Fruit fly (Drosophila melanogaster) whole organism, adult: ENCODE results near the gene CG12118.
A peak's percentile ranks its signal among the peaks of the same experiment; 100 is the strongest.

ENCODE experiments used
- CG11617 ChIP-seq: fragments of 200-800 bp; sonication (Bioruptor generic); optimal IDR thresholded peaks from 2 replicates; lab custom pipeline; 2017; ENCODE audit warnings: mild to moderate bottlenecking, missing biosample characterization, missing genetic modification reagents, missing genetic modification characterization
- CG12768 ChIP-seq: fragments of 200-800 bp; sonication (Bioruptor generic); optimal IDR thresholded peaks from 2 replicates; lab custom pipeline; 2017; ENCODE audit warnings: missing biosample characterization, missing genetic modification characterization, mild to moderate bottlenecking, moderate library complexity, missing genetic modification reagents
- CG14711 ChIP-seq: fragments of 200-800 bp; sonication (Bioruptor generic); optimal IDR thresholded peaks from 2 replicates; lab custom pipeline; 2018; ENCODE audit warnings: missing biosample characterization, mild to moderate bottlenecking, missing genetic modification characterization, moderate library complexity
- CG1620 ChIP-seq: fragments of 200-800 bp; sonication (Bioruptor generic); optimal IDR thresholded peaks from 2 replicates; lab custom pipeline; 2016; ENCODE audit warnings: missing biosample characterization, missing genetic modification characterization
- CG33017 ChIP-seq: fragments of 200-800 bp; sonication (Bioruptor generic); optimal IDR thresholded peaks from 2 replicates; lab custom pipeline; 2018; ENCODE audit warnings: missing biosample characterization, mild to moderate bottlenecking, missing genetic modification characterization, moderate library complexity
- CG5204 ChIP-seq: fragments of 200-800 bp; sonication (Bioruptor generic); optimal IDR thresholded peaks from 2 replicates; lab custom pipeline; 2016; ENCODE audit warnings: missing biosample characterization, missing genetic modification characterization
- CG7045 ChIP-seq: fragments of 200-800 bp; sonication (Bioruptor generic); optimal IDR thresholded peaks from 2 replicates; lab custom pipeline; 2017; ENCODE audit warnings: missing biosample characterization, mild to moderate bottlenecking, missing genetic modification characterization
- CG7101 ChIP-seq: fragments of 200-800 bp; sonication (Bioruptor generic); optimal IDR thresholded peaks from 2 replicates; lab custom pipeline; 2018; ENCODE audit warnings: missing biosample characterization, mild to moderate bottlenecking, missing genetic modification characterization, moderate library complexity
- Clk ChIP-seq: fragments of 200-800 bp; sonication (Bioruptor generic); optimal IDR thresholded peaks from 2 replicates; lab custom pipeline; 2017; ENCODE audit warnings: missing biosample characterization, missing genetic modification characterization
- Crg-1 ChIP-seq: fragments of 200-800 bp; sonication (Bioruptor generic); optimal IDR thresholded peaks from 2 replicates; lab custom pipeline; 2016; ENCODE audit warnings: missing biosample characterization, missing genetic modification characterization
- Hr96 ChIP-seq: fragments of 200-800 bp; sonication (Bioruptor generic); optimal IDR thresholded peaks from 2 replicates; lab custom pipeline; 2016; ENCODE audit warnings: missing biosample characterization, missing genetic modification characterization
- Mnt ChIP-seq: fragments of 200-800 bp; sonication (Bioruptor generic); optimal IDR thresholded peaks from 2 replicates; lab custom pipeline; 2016; ENCODE audit warnings: missing biosample characterization, mild to moderate bottlenecking, missing genetic modification characterization
- bab1 ChIP-seq: fragments of 200-800 bp; sonication (Bioruptor generic); optimal IDR thresholded peaks from 3 replicates; lab custom pipeline; 2019; ENCODE audit warnings: missing biosample characterization, mild to moderate bottlenecking, missing genetic modification characterization, moderate library complexity
- cic ChIP-seq: fragments of 200-800 bp; sonication (Bioruptor generic); optimal IDR thresholded peaks from 2 replicates; lab custom pipeline; 2017; ENCODE audit warnings: missing biosample characterization, mild to moderate bottlenecking, missing genetic modification characterization, moderate library complexity
- cnc ChIP-seq, 2 experiments: fragments of >200 bp; optimal IDR thresholded peaks; 2 replicates each; lab custom pipeline; 2017
- kay ChIP-seq: fragments of 200-800 bp; sonication (Bioruptor generic); peaks from one replicate; lab custom pipeline; 2016; ENCODE audit warnings: missing biosample characterization, missing genetic modification characterization, borderline replicate concordance
- ovo ChIP-seq: fragments of 200-800 bp; sonication (Bioruptor generic); optimal IDR thresholded peaks from 2 replicates; lab custom pipeline; 2016; ENCODE audit warnings: missing biosample characterization, missing genetic modification characterization
- pad ChIP-seq: fragments of 200-800 bp; sonication (Bioruptor generic); optimal IDR thresholded peaks from 3 replicates; lab custom pipeline; 2017; ENCODE audit warnings: missing biosample characterization, missing genetic modification characterization, mild to moderate bottlenecking, moderate library complexity, missing genetic modification reagents
- tj ChIP-seq: fragments of 200-800 bp; sonication (Bioruptor generic); optimal IDR thresholded peaks from 3 replicates; lab custom pipeline; 2017; ENCODE audit warnings: missing biosample characterization, mild to moderate bottlenecking, missing genetic modification characterization, moderate library complexity
- toe ChIP-seq: fragments of 200-800 bp; sonication (Bioruptor generic); optimal IDR thresholded peaks from 2 replicates; lab custom pipeline; 2016; ENCODE audit warnings: missing biosample characterization, missing genetic modification characterization

Gene CG12118

dm6 chrX:9191357-9191756 lies 4.9 kb downstream of the CG12118 start, which contains the start of gene CG12057:
Gene CG12057, plus strand, starts transcription at chrX:9191657.
- TF ChIP-seq CG7101 (tag; lab: Kevin White, UChicago) (no peak), CG14711 (tag; lab: Kevin White, UChicago) (no peak), toe (no peak), tj (GFP tag; lab: Kevin White, UChicago) (no peak), pad (GFP tag; lab: Kevin White, UChicago) (no peak), Hr96 (no peak), cnc (optimal IDR thresholded peaks at IDR 0.05; lab: Kevin White, UChicago) (no peak), bab1 (no peak), CG11617 (GFP tag; lab: Kevin White, UChicago) (no peak), ovo (GFP tag; lab: Kevin White, UChicago) (no peak), CG12768 (GFP tag; lab: Kevin White, UChicago) (no peak), CG5204 (GFP tag; lab: Kevin White, UChicago) (no peak), CG7045 (GFP tag; lab: Kevin White, UChicago) (no peak), kay (GFP tag; lab: Kevin White, UChicago) (no peak), Mnt (GFP tag; lab: Kevin White, UChicago) (no peak), CG33017 (tag; lab: Kevin White, UChicago) (no peak), Clk (GFP tag; lab: Kevin White, UChicago) (no peak)

dm6 chrX:9190555-9191184 lies 5.5 kb downstream of the CG12118 start, which contains the start of gene CG12115:
Gene CG12115, minus strand, starts transcription at chrX:9190605.
- TF ChIP-seq tj (GFP tag; lab: Kevin White, UChicago), result no peak
- TF ChIP-seq Hr96, result no peak
- no peak for TF ChIP-seq Crg-1 (GFP tag; lab: Kevin White, UChicago)
- TF ChIP-seq Mnt (GFP tag; lab: Kevin White, UChicago), result no peak
- TF ChIP-seq CG7045 (GFP tag; lab: Kevin White, UChicago), result no peak
- TF ChIP-seq pad (GFP tag; lab: Kevin White, UChicago), result no peak
- no peak for TF ChIP-seq Clk (GFP tag; lab: Kevin White, UChicago)
- no peak for TF ChIP-seq CG1620 (GFP tag; lab: Kevin White, UChicago)
- no peak for TF ChIP-seq cic (GFP tag; lab: Kevin White, UChicago)

- TF ChIP-seq CG11617 (GFP tag; lab: Kevin White, UChicago) (no peak), CG12768 (GFP tag; lab: Kevin White, UChicago) (no peak), Hr96 (no peak), CG1620 (GFP tag; lab: Kevin White, UChicago) (no peak), cic (GFP tag; lab: Kevin White, UChicago) (no peak), Mnt (GFP tag; lab: Kevin White, UChicago) (no peak), CG14711 (tag; lab: Kevin White, UChicago) (no peak), kay (GFP tag; lab: Kevin White, UChicago) (no peak), Clk (GFP tag; lab: Kevin White, UChicago) (no peak), bab1 (no peak), tj (GFP tag; lab: Kevin White, UChicago) (no peak)
Measured at dm6 chrX:9187429-9187828, 8.8 kb downstream of the CG12118 start.

- no peak for TF ChIP-seq CG12768 (GFP tag; lab: Kevin White, UChicago)
- TF ChIP-seq tj (GFP tag; lab: Kevin White, UChicago), result no peak
- TF ChIP-seq bab1, result no peak
- TF ChIP-seq CG7045 (GFP tag; lab: Kevin White, UChicago), result no peak
- TF ChIP-seq Hr96, result no peak
- TF ChIP-seq CG5204 (GFP tag; lab: Kevin White, UChicago), result no peak
- no peak for TF ChIP-seq toe
- TF ChIP-seq CG11617 (GFP tag; lab: Kevin White, UChicago), result no peak
- no peak for TF ChIP-seq Clk (GFP tag; lab: Kevin White, UChicago)
- no peak for TF ChIP-seq CG7101 (tag; lab: Kevin White, UChicago)
Measured at dm6 chrX:9168273-9168672, 27.9 kb downstream of the CG12118 start.

dm6 chrX:9164510-9165506 lies 31.4 kb downstream of the CG12118 start:
- no peak for TF ChIP-seq CG11617 (GFP tag; lab: Kevin White, UChicago)
- no peak for TF ChIP-seq ovo (GFP tag; lab: Kevin White, UChicago)
- TF ChIP-seq Crg-1 (GFP tag; lab: Kevin White, UChicago), result no peak
- no peak for TF ChIP-seq tj (GFP tag; lab: Kevin White, UChicago)
- no peak for TF ChIP-seq CG5204 (GFP tag; lab: Kevin White, UChicago)
- peak; percentile 4 for TF ChIP-seq bab1
- no peak for TF ChIP-seq CG33017 (tag; lab: Kevin White, UChicago)
- no peak for TF ChIP-seq kay (GFP tag; lab: Kevin White, UChicago)
- TF ChIP-seq pad (GFP tag; lab: Kevin White, UChicago), result peak; percentile 93
- TF ChIP-seq cnc (optimal IDR thresholded peaks at IDR 0.05; lab: Kevin White, UChicago), result no peak
- TF ChIP-seq cic (GFP tag; lab: Kevin White, UChicago), result no peak
- no peak for TF ChIP-seq CG12768 (GFP tag; lab: Kevin White, UChicago)
- peak; percentile 11 for TF ChIP-seq Mnt (GFP tag; lab: Kevin White, UChicago)
- no peak for TF ChIP-seq toe
